Worm (Caenorhabditis elegans) whole organism, early embryonic: ENCODE results near the gene Y24D9B.1.

Experiments
- B0310.2 ChIP-seq: sonication (generic microtip); optimal IDR thresholded peaks from 2 replicates; lab custom pipeline; 2016; ENCODE audit warnings: mild to moderate bottlenecking, missing genetic modification characterization, missing compliant biosample characterization
- F13C5.2 ChIP-seq: sonication (generic microtip); optimal IDR thresholded peaks from 2 replicates; lab custom pipeline; 2017; ENCODE audit warnings: mild to moderate bottlenecking, missing genetic modification characterization, inconsistent platforms, missing compliant biosample characterization
- aly-1 ChIP-seq: sonication (generic microtip); optimal IDR thresholded peaks from 2 replicates; lab custom pipeline; 2016; ENCODE audit warnings: missing genetic modification characterization, missing compliant biosample characterization
- ama-1 ChIP-seq: fragments of 150-350 bp; optimal IDR thresholded peaks from 2 replicates; lab custom pipeline; 2014
- ceh-13 ChIP-seq: fragments of 200-800 bp; sonication (Bioruptor generic); optimal IDR thresholded peaks from 2 replicates; lab custom pipeline; 2018; ENCODE audit warnings: mild to moderate bottlenecking, missing genetic modification characterization, missing compliant biosample characterization
- ceh-36 ChIP-seq: sonication (generic microtip); optimal IDR thresholded peaks from 2 replicates; lab custom pipeline; 2016; ENCODE audit warnings: missing genetic modification characterization, inconsistent platforms, missing compliant biosample characterization
- ets-7 ChIP-seq: sonication (generic microtip); optimal IDR thresholded peaks from 2 replicates; lab custom pipeline; 2016; ENCODE audit warnings: missing genotype, missing genetic modification characterization, missing compliant biosample characterization
- flt-1 ChIP-seq: fragments of 200-800 bp; sonication (Bioruptor generic); IDR thresholded peaks from 2 replicates; pipeline ENCODE4 v1.3.6; 2022; ENCODE audit warnings: missing genetic modification characterization, missing compliant biosample characterization
- hmbx-1 ChIP-seq: sonication (generic microtip); optimal IDR thresholded peaks from 2 replicates; lab custom pipeline; 2016; ENCODE audit warnings: mild to moderate bottlenecking, missing genetic modification characterization, missing compliant biosample characterization
- hmg-4 ChIP-seq: fragments of 200-800 bp; sonication (Bioruptor generic); optimal IDR thresholded peaks from 2 replicates; lab custom pipeline; 2018; ENCODE audit warnings: mild to moderate bottlenecking, missing genetic modification characterization, missing compliant biosample characterization
- hnd-1 ChIP-seq: sonication (generic microtip); optimal IDR thresholded peaks from 2 replicates; lab custom pipeline; 2016; ENCODE audit warnings: missing genetic modification characterization, missing compliant biosample characterization
- pes-1 ChIP-seq: fragments of 200-800 bp; sonication (Bioruptor generic); IDR thresholded peaks from 2 replicates; pipeline ENCODE4 v1.3.6; 2022; ENCODE audit warnings: missing genetic modification reagents, missing genetic modification characterization, missing compliant biosample characterization
- scrt-1 ChIP-seq: fragments of 200-800 bp; sonication (Bioruptor generic); IDR thresholded peaks from 2 replicates; pipeline ENCODE4 v1.3.6; 2022; ENCODE audit warnings: missing genetic modification characterization, missing compliant biosample characterization
- sea-1 ChIP-seq: fragments of 200-800 bp; sonication (Bioruptor generic); conservative IDR thresholded peaks from 2 replicates; pipeline ENCODE4 v1.3.6; 2022; ENCODE audit warnings: missing genetic modification characterization, missing compliant biosample characterization
- tbx-11 ChIP-seq: fragments of 200-800 bp; sonication (Bioruptor generic); IDR thresholded peaks from 2 replicates; pipeline ENCODE4 v1.3.6; 2022; ENCODE audit warnings: missing genetic modification characterization, missing compliant biosample characterization
- tbx-37 ChIP-seq: fragments of 200-800 bp; sonication (Bioruptor generic); conservative IDR thresholded peaks from 2 replicates; pipeline ENCODE4 v1.3.6; 2022; ENCODE audit warnings: missing genetic modification reagents, missing genetic modification characterization, missing compliant biosample characterization
- tra-4 ChIP-seq: sonication (generic microtip); optimal IDR thresholded peaks from 2 replicates; lab custom pipeline; 2017; ENCODE audit warnings: missing genetic modification characterization, missing compliant biosample characterization

The Y24D9B.1 gene

ce11 chrIV:4288332-4288731 is 28.8 kb upstream of the Y24D9B.1 start, which contains the start of gene srv-4:
srv-4 (minus strand) TSS chrIV:4288432.
- TF ChIP-seq aly-1 (no peak), hnd-1 (tag; lab: Kevin White, UChicago) (no peak), tbx-11 (GFP tag; lab: Robert Waterston, UW) (no peak)

- no peak for TF ChIP-seq sea-1 (GFP tag; lab: Robert Waterston, UW)
- TF ChIP-seq hmg-4 (GFP tag; lab: Kevin White, UChicago) = no peak
- TF ChIP-seq scrt-1 (GFP tag; lab: Robert Waterston, UW) = no peak
- no peak for TF ChIP-seq tra-4
- no peak for TF ChIP-seq F13C5.2 (tag; lab: Kevin White, UChicago)
- no peak for TF ChIP-seq pes-1 (GFP tag; lab: Robert Waterston, UW)
- no peak for TF ChIP-seq flt-1 (GFP tag; lab: Robert Waterston, UW)
- TF ChIP-seq ceh-13 (GFP tag; lab: Kevin White, UChicago) = no peak
- no peak for TF ChIP-seq tbx-37 (GFP tag; lab: Robert Waterston, UW)
- no peak for TF ChIP-seq B0310.2 (tag; lab: Kevin White, UChicago)
- no peak for TF ChIP-seq tbx-11 (GFP tag; lab: Robert Waterston, UW)
- TF ChIP-seq ceh-36 (tag; lab: Kevin White, UChicago) = no peak
- TF ChIP-seq ets-7 (tag; lab: Kevin White, UChicago) = no peak
- no peak for TF ChIP-seq hnd-1 (tag; lab: Kevin White, UChicago)
- TF ChIP-seq ama-1 (lab: Kevin White, UChicago) = no peak
- no peak for TF ChIP-seq hmbx-1 (tag; lab: Kevin White, UChicago)
- TF ChIP-seq aly-1 = no peak
Observed at ce11 chrIV:4289267-4289666, 27.9 kb upstream of the Y24D9B.1 start, which contains the start of gene F15E6.5. F15E6.5 (plus strand) TSS chrIV:4289567.

DNA sequence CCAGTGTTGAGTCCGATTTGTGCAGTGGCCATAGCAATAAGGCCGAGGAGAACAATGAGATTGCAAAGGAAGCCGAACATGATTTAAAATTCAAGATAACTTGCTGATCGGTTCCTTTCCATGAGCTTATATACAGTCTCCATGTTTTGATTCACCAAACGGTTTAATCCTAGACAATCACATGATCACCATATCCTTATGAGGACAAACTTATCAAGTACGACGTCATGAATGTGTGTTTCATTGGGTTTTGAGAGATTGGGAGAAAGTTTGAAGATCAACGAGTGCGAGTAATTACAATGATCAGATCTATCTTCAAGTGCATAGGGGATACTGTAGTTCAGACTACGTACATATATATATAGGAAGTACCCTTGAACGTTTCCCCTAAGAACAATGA is 26.7 kb upstream of the Y24D9B.1 start, which contains the start of gene dct-7:
Gene dct-7, minus strand, starts transcription at position 101 of the 400 bp plus-strand sequence.
- TF ChIP-seq hmg-4 (GFP tag; lab: Kevin White, UChicago) (no peak), ets-7 (tag; lab: Kevin White, UChicago) (no peak), hnd-1 (tag; lab: Kevin White, UChicago) (no peak), aly-1 (no peak), ceh-13 (GFP tag; lab: Kevin White, UChicago) (no peak), ceh-36 (tag; lab: Kevin White, UChicago) (no peak), tbx-37 (GFP tag; lab: Robert Waterston, UW) (no peak), flt-1 (GFP tag; lab: Robert Waterston, UW) (no peak), tbx-11 (GFP tag; lab: Robert Waterston, UW) (no peak), B0310.2 (tag; lab: Kevin White, UChicago) (no peak), hmbx-1 (tag; lab: Kevin White, UChicago) (no peak), sea-1 (GFP tag; lab: Robert Waterston, UW) (no peak), ama-1 (lab: Kevin White, UChicago) (no peak), F13C5.2 (tag; lab: Kevin White, UChicago) (no peak)

- no peak for TF ChIP-seq aly-1
- TF ChIP-seq pes-1 (GFP tag; lab: Robert Waterston, UW) = no peak
- no peak for TF ChIP-seq hmbx-1 (tag; lab: Kevin White, UChicago)
- TF ChIP-seq sea-1 (GFP tag; lab: Robert Waterston, UW) = no peak
- no peak for TF ChIP-seq scrt-1 (GFP tag; lab: Robert Waterston, UW)
- TF ChIP-seq hnd-1 (tag; lab: Kevin White, UChicago) = no peak
Observed at ce11 chrIV:4291174-4291573, 26.0 kb upstream of the Y24D9B.1 start, which contains the start of gene F15E6.4. F15E6.4 (plus strand) TSS chrIV:4291474.

- TF ChIP-seq tbx-37 (GFP tag; lab: Robert Waterston, UW) (no peak), ama-1 (lab: Kevin White, UChicago) (no peak), ets-7 (tag; lab: Kevin White, UChicago) (no peak), scrt-1 (GFP tag; lab: Robert Waterston, UW) (no peak), flt-1 (GFP tag; lab: Robert Waterston, UW) (no peak)
Observed at ce11 chrIV:4292569-4292968, 24.6 kb upstream of the Y24D9B.1 start, which contains the start of gene F15E6.10. F15E6.10 (plus strand) TSS chrIV:4292869.

ce11 chrIV:4294552-4294951 is 22.6 kb upstream of the Y24D9B.1 start, which contains the start of gene F15E6.3:
F15E6.3 (plus strand) TSS chrIV:4294895.
- TF ChIP-seq ama-1 (lab: Kevin White, UChicago) = no peak
- TF ChIP-seq sea-1 (GFP tag; lab: Robert Waterston, UW) = no peak
- TF ChIP-seq tra-4 = no peak
- TF ChIP-seq ets-7 (tag; lab: Kevin White, UChicago) = no peak
- no peak for TF ChIP-seq F13C5.2 (tag; lab: Kevin White, UChicago)
- TF ChIP-seq hmbx-1 (tag; lab: Kevin White, UChicago) = no peak

DNA sequence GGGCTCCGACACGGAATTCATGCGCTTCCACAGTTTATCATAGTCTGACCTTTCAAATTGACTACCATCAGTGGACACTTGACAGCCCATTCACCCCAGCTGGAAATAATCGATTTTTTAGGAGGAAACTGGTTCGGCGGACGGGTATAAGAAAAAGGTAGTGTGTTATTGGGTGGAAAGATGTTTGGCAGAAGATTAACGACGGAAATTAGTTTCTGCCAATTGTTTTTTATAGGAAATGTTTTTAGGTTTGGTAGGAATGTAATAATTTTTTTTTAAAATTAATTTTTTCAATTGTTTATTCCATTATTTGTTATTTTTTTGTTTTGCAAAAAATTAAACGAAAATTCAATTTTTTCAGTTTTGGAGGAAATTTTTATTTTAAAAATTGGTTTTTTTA is 18.2 kb upstream of the Y24D9B.1 start, which contains the start of gene F15E6.9:
Gene F15E6.9, minus strand, starts transcription at position 101 of the 400 bp plus-strand sequence.
- TF ChIP-seq tbx-37 (GFP tag; lab: Robert Waterston, UW) = no peak
- no peak for TF ChIP-seq hnd-1 (tag; lab: Kevin White, UChicago)
- no peak for TF ChIP-seq sea-1 (GFP tag; lab: Robert Waterston, UW)
- no peak for TF ChIP-seq pes-1 (GFP tag; lab: Robert Waterston, UW)
- no peak for TF ChIP-seq tbx-11 (GFP tag; lab: Robert Waterston, UW)
- no peak for TF ChIP-seq flt-1 (GFP tag; lab: Robert Waterston, UW)
- TF ChIP-seq F13C5.2 (tag; lab: Kevin White, UChicago) = no peak
- no peak for TF ChIP-seq ceh-13 (GFP tag; lab: Kevin White, UChicago)
- TF ChIP-seq ets-7 (tag; lab: Kevin White, UChicago) = no peak
- no peak for TF ChIP-seq scrt-1 (GFP tag; lab: Robert Waterston, UW)
- no peak for TF ChIP-seq B0310.2 (tag; lab: Kevin White, UChicago)
- no peak for TF ChIP-seq ama-1 (lab: Kevin White, UChicago)
- no peak for TF ChIP-seq ceh-36 (tag; lab: Kevin White, UChicago)
- no peak for TF ChIP-seq tra-4
- no peak for TF ChIP-seq hmbx-1 (tag; lab: Kevin White, UChicago)
- no peak for TF ChIP-seq hmg-4 (GFP tag; lab: Kevin White, UChicago)
- no peak for TF ChIP-seq aly-1
